Worm (Caenorhabditis elegans): Measurements from ENCODE around the gene clec-130.

clec-130 gene

DNA sequence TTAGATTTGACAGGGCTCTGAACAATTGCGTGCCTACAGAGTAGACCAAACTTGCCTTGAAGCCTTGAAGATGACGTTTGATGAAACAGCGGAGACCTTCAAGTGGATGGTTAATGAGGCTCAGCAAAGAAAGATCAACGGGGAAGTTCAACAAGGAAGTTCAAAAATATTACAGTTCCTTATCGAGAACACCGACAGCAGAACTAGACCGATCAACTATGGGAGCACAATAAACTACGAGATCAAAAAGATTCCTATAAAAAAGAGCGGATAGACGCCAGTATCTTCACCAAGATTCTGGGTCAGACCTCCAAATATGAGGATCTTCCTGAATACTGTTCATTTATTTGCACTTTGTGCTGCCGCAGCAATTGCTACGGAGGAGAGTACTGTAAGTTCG lies 6.4 kb downstream of the clec-130 start, which contains the start of gene clec-134:
Gene clec-134 (plus strand): TSS at position 301 of the 400 bp plus-strand sequence.
- no peak for TF ChIP-seq ceh-58 (GFP tag; IDR thresholded peaks at IDR 0.05)
- TF ChIP-seq let-526 (GFP tag; IDR thresholded peaks at IDR 0.05) = no peak

DNA sequence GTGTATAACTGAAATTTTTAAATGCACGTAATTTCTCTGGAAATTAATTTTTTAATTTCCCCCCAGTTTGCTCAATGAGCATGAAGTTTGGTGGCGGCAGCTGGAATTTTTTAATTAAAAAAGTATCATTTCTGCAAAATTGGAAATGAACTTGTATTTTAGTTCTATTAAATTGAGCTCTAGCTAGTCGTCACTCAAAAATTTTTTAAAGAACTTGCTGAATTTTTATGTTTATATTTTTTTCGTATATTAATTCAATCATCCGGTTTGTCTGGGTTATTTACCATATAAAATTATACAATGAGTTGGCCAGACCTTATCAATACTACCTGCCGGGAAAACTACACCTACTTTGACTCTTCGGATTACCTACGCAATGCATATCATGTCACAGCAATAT lies 8.4 kb downstream of the clec-130 start, which contains the start of gene srh-59:
Gene srh-59 (plus strand): TSS at position 301 of the 400 bp plus-strand sequence.
- no peak for TF ChIP-seq F39B2.1 (GFP tag; IDR thresholded peaks at IDR 0.05)
- no peak for TF ChIP-seq D2030.7 (GFP tag; IDR thresholded peaks at IDR 0.05)
- TF ChIP-seq madf-10 (tag; optimal IDR thresholded peaks at IDR 0.05) = no peak

DNA sequence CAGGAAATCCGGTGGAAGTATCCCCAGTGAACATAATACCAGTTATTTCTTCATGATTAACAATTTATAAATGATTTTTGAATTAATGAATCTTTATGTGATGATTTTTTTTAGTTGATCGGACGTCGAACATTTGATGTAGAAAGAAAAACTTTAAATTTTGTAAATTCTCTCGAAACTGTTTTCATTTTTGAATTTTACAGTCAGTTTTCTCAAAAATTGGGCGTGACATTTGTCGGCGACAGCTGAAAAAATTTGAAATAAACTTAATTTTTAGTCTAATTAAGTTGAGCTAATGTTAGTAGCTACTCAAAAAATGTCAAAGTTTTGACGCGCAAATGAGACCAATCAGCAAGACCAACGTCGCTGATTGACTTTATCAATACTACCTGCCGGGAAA lies 10.0 kb downstream of the clec-130 start, which contains the start of gene srh-60:
Gene srh-60 (plus strand): TSS at position 301 of the 400 bp plus-strand sequence.
- TF ChIP-seq Y56A3A.18 (GFP tag; IDR thresholded peaks at IDR 0.05) (no peak), rpc-1 (optimal IDR thresholded peaks at IDR 0.05) (no peak), rpc-1 (tag; optimal IDR thresholded peaks at IDR 0.05) (no peak), ama-1 (optimal IDR thresholded peaks at IDR 0.05) (no peak), ama-1 (GFP tag; optimal IDR thresholded peaks at IDR 0.05) (no peak), lin-54 (GFP tag; optimal IDR thresholded peaks at IDR 0.05) (no peak), mcd-1 (GFP tag; IDR thresholded peaks at IDR 0.05) (no peak), lag-1 (GFP tag; IDR thresholded peaks at IDR 0.05) (no peak), fkh-3 (tag; optimal IDR thresholded peaks at IDR 0.05) (no peak), ztf-3 (GFP tag; optimal IDR thresholded peaks at IDR 0.05) (no peak), xnd-1 (tag; optimal IDR thresholded peaks at IDR 0.05) (no peak), lir-1 (GFP tag; conservative IDR thresholded peaks at IDR 0.05) (no peak), K11D2.4 (GFP tag; IDR thresholded peaks at IDR 0.05) (no peak), ztf-26 (tag; optimal IDR thresholded peaks at IDR 0.05) (no peak)

DNA sequence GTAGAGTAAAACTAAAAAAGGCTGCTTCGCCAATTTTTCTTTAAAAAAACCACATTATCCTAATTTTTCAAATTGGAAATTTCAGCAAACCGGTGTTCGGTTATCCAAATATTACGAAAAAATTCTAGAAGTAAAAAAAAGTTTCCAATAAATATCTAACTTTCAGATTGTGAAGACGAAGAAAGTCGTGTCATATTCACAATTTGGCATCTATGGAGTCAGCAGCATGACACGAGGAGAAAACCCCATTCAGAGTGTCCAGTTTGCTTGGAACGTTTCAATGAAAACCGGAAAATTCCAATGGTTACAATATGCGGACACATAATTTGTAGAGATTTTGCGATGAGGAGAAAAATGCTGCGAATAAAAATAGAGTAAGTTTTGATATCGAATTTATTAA lies 22.0 kb downstream of the clec-130 start, which contains the start of gene Y49F6A.12:
Gene Y49F6A.12 (plus strand): TSS at position 301 of the 400 bp plus-strand sequence.
- TF ChIP-seq nfyb-1 (GFP tag; IDR thresholded peaks at IDR 0.05) = no peak
- no peak for TF ChIP-seq cebp-2 (GFP tag; IDR thresholded peaks at IDR 0.05)

DNA sequence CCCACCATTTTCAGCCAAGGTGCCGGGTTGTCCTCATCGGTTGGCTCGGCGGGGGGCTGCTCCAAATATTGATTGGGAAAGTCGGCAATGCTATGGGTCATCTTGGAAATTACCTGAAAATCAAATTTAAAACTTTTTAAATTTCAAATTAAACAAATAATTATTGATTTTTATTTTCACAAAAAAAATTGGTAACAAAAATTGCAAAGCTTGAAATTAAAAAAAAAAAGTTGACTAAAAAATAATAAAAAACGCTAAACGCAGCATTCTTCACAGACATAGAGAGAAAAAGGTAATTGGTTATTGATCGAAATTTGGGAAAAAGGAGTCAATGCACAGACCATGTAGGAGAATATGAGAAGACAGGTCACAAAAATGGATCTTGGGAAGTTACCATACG lies 25.4 kb downstream of the clec-130 start, which contains the start of gene Y49F6A.11:
Gene Y49F6A.11 (minus strand): TSS at position 101 of the 400 bp plus-strand sequence.
- TF ChIP-seq tbp1 (GFP tag; optimal IDR thresholded peaks at IDR 0.05) (no peak), egrh-3 (GFP tag; IDR thresholded peaks at IDR 0.05) (no peak), F57C9.4 (tag; optimal IDR thresholded peaks at IDR 0.05) (no peak), him-1 (tag; optimal IDR thresholded peaks at IDR 0.05) (no peak), Y79H2A.3 (GFP tag; conservative IDR thresholded peaks at IDR 0.05) (no peak), ztf-3 (GFP tag; optimal IDR thresholded peaks at IDR 0.05) (no peak), rec-8 (tag; optimal IDR thresholded peaks at IDR 0.05) (no peak), snpc-4 (GFP tag; optimal IDR thresholded peaks at IDR 0.05) (no peak), snpc-4 (tag; optimal IDR thresholded peaks at IDR 0.05) (no peak), ceh-40 (GFP tag; IDR thresholded peaks at IDR 0.05) (no peak), lsy-27 (tag; optimal IDR thresholded peaks at IDR 0.05; ENCODE audit: borderline replicate concordance, insufficient read depth) (no peak), pha-4 (tag; optimal IDR thresholded peaks at IDR 0.05) (no peak), nhr-80 (tag; optimal IDR thresholded peaks at IDR 0.05) (no peak), repo-1 (tag; optimal IDR thresholded peaks at IDR 0.05) (no peak), ZK185.1 (tag; optimal IDR thresholded peaks at IDR 0.05; ENCODE audit: poor library complexity, severe bottlenecking) (no peak), C17E4.6 (GFP tag; IDR thresholded peaks at IDR 0.05) (no peak), madf-8 (GFP tag; conservative IDR thresholded peaks at IDR 0.05) (no peak), mes-4 (tag; optimal IDR thresholded peaks at IDR 0.05) (no peak), attf-3 (GFP tag; conservative IDR thresholded peaks at IDR 0.05) (no peak), K12H6.12 (tag; optimal IDR thresholded peaks at IDR 0.05) (no peak), mxl-1 (tag; optimal IDR thresholded peaks at IDR 0.05) (no peak)

Measured in whole organism, young adult.